Fruit fly (Drosophila melanogaster) whole organism, embryonic: Measurements from ENCODE around the gene dlg1.

Source experiments
- Antp ChIP-seq: fragments of 200-800 bp; sonication (Bioruptor generic); optimal IDR thresholded peaks from 3 replicates; lab custom pipeline; 2016; ENCODE audit warnings: missing biosample characterization, missing genetic modification characterization
- B-H1 ChIP-seq: fragments of 200-800 bp; sonication (Bioruptor generic); IDR thresholded peaks from 3 replicates; pipeline ENCODE4 v1.3.6; 2022; ENCODE audit warnings: missing biosample characterization, missing genetic modification characterization
- Blimp-1 ChIP-seq: fragments of 200-800 bp; sonication (Bioruptor generic); optimal IDR thresholded peaks from 3 replicates; lab custom pipeline; 2018; ENCODE audit warnings: missing biosample characterization, missing genetic modification characterization, mild to moderate bottlenecking, moderate library complexity, missing genetic modification reagents
- Bteb2 ChIP-seq: fragments of 200-800 bp; sonication (Bioruptor generic); optimal IDR thresholded peaks from 2 replicates; lab custom pipeline; 2016; ENCODE audit warnings: missing biosample characterization, missing genetic modification characterization
- CG1024 ChIP-seq: fragments of 200-800 bp; sonication (Bioruptor generic); IDR thresholded peaks from 2 replicates; pipeline ENCODE4 v1.3.6; 2022; ENCODE audit warnings: missing biosample characterization, missing genetic modification characterization
- CG10654 ChIP-seq: fragments of 200-800 bp; sonication (Bioruptor generic); optimal IDR thresholded peaks from 2 replicates; lab custom pipeline; 2016; ENCODE audit warnings: missing biosample characterization, missing genetic modification characterization
- CG11247 ChIP-seq: fragments of 200-800 bp; sonication (Bioruptor generic); IDR thresholded peaks from 2 replicates; pipeline ENCODE4 v1.3.6; 2022; ENCODE audit warnings: missing biosample characterization, missing genetic modification characterization
- CG14965 ChIP-seq: fragments of 200-800 bp; sonication (Bioruptor generic); optimal IDR thresholded peaks from 2 replicates; lab custom pipeline; 2016; ENCODE audit warnings: missing biosample characterization, missing genetic modification characterization, borderline replicate concordance
- CG15269 ChIP-seq: fragments of 200-800 bp; sonication (Bioruptor generic); optimal IDR thresholded peaks from 2 replicates; lab custom pipeline; 2018; ENCODE audit warnings: missing biosample characterization, mild to moderate bottlenecking, missing genetic modification characterization, moderate library complexity
- CG15514 ChIP-seq: fragments of 200-800 bp; sonication (Bioruptor generic); optimal IDR thresholded peaks from 3 replicates; lab custom pipeline; 2017; ENCODE audit warnings: missing biosample characterization, missing genetic modification characterization, mild to moderate bottlenecking, moderate library complexity, missing genetic modification reagents
- CG16863 ChIP-seq: fragments of 200-800 bp; sonication (Bioruptor generic); optimal IDR thresholded peaks from 3 replicates; lab custom pipeline; 2016; ENCODE audit warnings: missing biosample characterization, missing genetic modification characterization
- CG2678 ChIP-seq: fragments of 200-800 bp; sonication (Bioruptor generic); optimal IDR thresholded peaks from 3 replicates; lab custom pipeline; 2019; ENCODE audit warnings: missing biosample characterization, mild to moderate bottlenecking, missing genetic modification characterization, moderate library complexity
- CG3163 ChIP-seq: fragments of 200-800 bp; sonication (Bioruptor generic); optimal IDR thresholded peaks from 3 replicates; lab custom pipeline; 2016; ENCODE audit warnings: missing biosample characterization, missing genetic modification characterization
- CG3281 ChIP-seq: fragments of 200-800 bp; sonication (Bioruptor generic); optimal IDR thresholded peaks from 3 replicates; lab custom pipeline; 2017; ENCODE audit warnings: missing biosample characterization, mild to moderate bottlenecking, missing genetic modification characterization
- CG4730 ChIP-seq: fragments of 200-800 bp; sonication (Bioruptor generic); IDR thresholded peaks from 2 replicates; pipeline ENCODE4 v1.3.6; 2022; ENCODE audit warnings: missing biosample characterization, missing genetic modification characterization
- CG5180 ChIP-seq: fragments of 200-800 bp; sonication (Bioruptor generic); optimal IDR thresholded peaks from 3 replicates; lab custom pipeline; 2017; ENCODE audit warnings: missing biosample characterization, missing genetic modification characterization, mild to moderate bottlenecking, moderate library complexity, missing genetic modification reagents
- CG7556 ChIP-seq: fragments of 200-800 bp; sonication (Bioruptor generic); optimal IDR thresholded peaks from 2 replicates; lab custom pipeline; 2017; ENCODE audit warnings: missing biosample characterization, mild to moderate bottlenecking, missing genetic modification characterization
- CG7987 ChIP-seq: fragments of 200-800 bp; sonication (Bioruptor generic); optimal IDR thresholded peaks from 2 replicates; lab custom pipeline; 2018; ENCODE audit warnings: missing biosample characterization, mild to moderate bottlenecking, missing genetic modification characterization, moderate library complexity
- CG8089 ChIP-seq: fragments of 200-800 bp; sonication (Bioruptor generic); optimal IDR thresholded peaks from 3 replicates; lab custom pipeline; 2016; ENCODE audit warnings: missing biosample characterization, missing genetic modification characterization
- CG9817 ChIP-seq: fragments of 200-800 bp; sonication (Bioruptor generic); optimal IDR thresholded peaks from 2 replicates; lab custom pipeline; 2018; ENCODE audit warnings: missing biosample characterization, mild to moderate bottlenecking, missing genetic modification characterization, moderate library complexity
- CG9876 ChIP-seq: fragments of 200-800 bp; sonication (Bioruptor generic); optimal IDR thresholded peaks from 2 replicates; lab custom pipeline; 2016; ENCODE audit warnings: missing biosample characterization, missing genetic modification characterization
- Camta ChIP-seq: fragments of 200-800 bp; sonication (Bioruptor generic); optimal IDR thresholded peaks from 2 replicates; lab custom pipeline; 2016; ENCODE audit warnings: missing biosample characterization, missing genetic modification characterization
- D ChIP-seq, 2 experiments: fragments of 200-800 bp in 1 of 2; fragments of >200 bp in 1 of 2; sonication (Bioruptor generic) in 1 of 2; optimal IDR thresholded peaks; 2 replicates in 1 of 2; 3 replicates in 1 of 2; lab custom pipeline; 2017; ENCODE audit warnings: mild to moderate bottlenecking in 1 of 2, missing biosample characterization in 1 of 2, missing genetic modification characterization in 1 of 2, missing genetic modification reagents in 1 of 2
- Doc2 ChIP-seq: fragments of 200-800 bp; sonication (Bioruptor generic); IDR thresholded peaks from 2 replicates; pipeline ENCODE4 v1.3.6; 2022; ENCODE audit warnings: missing biosample characterization, missing genetic modification characterization
- Drgx ChIP-seq: fragments of 200-800 bp; sonication (Bioruptor generic); IDR thresholded peaks from 2 replicates; pipeline ENCODE4 v1.3.6; 2022; ENCODE audit warnings: missing biosample characterization, missing genetic modification characterization
- ERR ChIP-seq: fragments of 200-800 bp; sonication (Bioruptor generic); optimal IDR thresholded peaks from 2 replicates; lab custom pipeline; 2016; ENCODE audit warnings: missing biosample characterization, missing genetic modification characterization
- Ets65A ChIP-seq: fragments of 200-800 bp; sonication (Bioruptor generic); peaks from one replicate; lab custom pipeline; 2016; ENCODE audit warnings: missing biosample characterization, missing genetic modification characterization
- Jarid2 ChIP-seq: fragments of 200-800 bp; sonication (Bioruptor generic); optimal IDR thresholded peaks from 3 replicates; lab custom pipeline; 2017; ENCODE audit warnings: mild to moderate bottlenecking, missing biosample characterization, missing genetic modification reagents, missing genetic modification characterization
- Lim3 ChIP-seq: fragments of 200-800 bp; sonication (Bioruptor generic); IDR thresholded peaks from 2 replicates; pipeline ENCODE4 v1.3.6; 2022; ENCODE audit warnings: missing biosample characterization, missing genetic modification characterization
- Neu2 ChIP-seq: fragments of 200-800 bp; sonication (Bioruptor generic); optimal IDR thresholded peaks from 3 replicates; lab custom pipeline; 2016; ENCODE audit warnings: missing biosample characterization, missing genetic modification characterization, borderline replicate concordance
- Sox100B ChIP-seq: fragments of 200-800 bp; sonication (Bioruptor generic); optimal IDR thresholded peaks from 3 replicates; lab custom pipeline; 2018; ENCODE audit warnings: missing biosample characterization, mild to moderate bottlenecking, missing genetic modification characterization
- Taf1 ChIP-seq: fragments of 200-800 bp; sonication (Bioruptor generic); IDR thresholded peaks from 2 replicates; pipeline ENCODE4 v1.3.6; 2022; ENCODE audit warnings: missing biosample characterization, missing genetic modification characterization
- Xbp1 ChIP-seq: fragments of 200-800 bp; sonication (Bioruptor generic); optimal IDR thresholded peaks from 3 replicates; lab custom pipeline; 2016; ENCODE audit warnings: missing biosample characterization, mild to moderate bottlenecking, missing genetic modification characterization
- abd-A ChIP-seq: fragments of 200-800 bp; sonication (Bioruptor generic); optimal IDR thresholded peaks from 3 replicates; lab custom pipeline; 2019; ENCODE audit warnings: missing biosample characterization, mild to moderate bottlenecking, missing genetic modification characterization, moderate library complexity
- cato ChIP-seq: fragments of 200-800 bp; sonication (Bioruptor generic); optimal IDR thresholded peaks from 2 replicates; lab custom pipeline; 2016; ENCODE audit warnings: missing biosample characterization, missing genetic modification characterization, borderline replicate concordance
- crc ChIP-seq: fragments of 200-800 bp; sonication (Bioruptor generic); optimal IDR thresholded peaks from 2 replicates; lab custom pipeline; 2016; ENCODE audit warnings: missing biosample characterization, missing genetic modification characterization
- dimm ChIP-seq: fragments of 200-800 bp; sonication (Bioruptor generic); IDR thresholded peaks from 2 replicates; pipeline ENCODE4 v1.3.6; 2022; ENCODE audit warnings: missing biosample characterization, missing genetic modification characterization
- dysf ChIP-seq: fragments of 200-800 bp; sonication (Bioruptor generic); IDR thresholded peaks from 3 replicates; pipeline ENCODE4 v1.3.6; 2022; ENCODE audit warnings: missing biosample characterization, missing genetic modification characterization
- hth ChIP-seq: fragments of >200 bp; optimal IDR thresholded peaks from 2 replicates; lab custom pipeline; 2017; ENCODE audit warnings: inconsistent platforms
- ken ChIP-seq: fragments of 200-800 bp; sonication (Bioruptor generic); IDR thresholded peaks from 3 replicates; pipeline ENCODE4 v1.3.6; 2022; ENCODE audit warnings: missing biosample characterization, missing genetic modification characterization
- knrl ChIP-seq: fragments of 200-800 bp; sonication (Bioruptor generic); IDR thresholded peaks from 3 replicates; pipeline ENCODE4 v1.3.6; 2022; ENCODE audit warnings: missing biosample characterization, missing genetic modification characterization; ENCODE audit not compliant: partially characterized antibody
- lola ChIP-seq, 3 experiments: fragments of >200 bp in 2 of 3; fragments of 200-800 bp in 1 of 3; sonication (Bioruptor generic) in 1 of 3; optimal IDR thresholded peaks; 2 replicates each; lab custom pipeline; 2017 to 2019; ENCODE audit warnings: missing biosample characterization in 3 of 3, missing genetic modification characterization in 3 of 3, mild to moderate bottlenecking in 1 of 3, moderate library complexity in 1 of 3
- nau ChIP-seq: fragments of 200-800 bp; sonication (Bioruptor generic); optimal IDR thresholded peaks from 3 replicates; lab custom pipeline; 2017; ENCODE audit warnings: missing biosample characterization, mild to moderate bottlenecking, missing genetic modification characterization, missing genetic modification reagents
- nerfin-2 ChIP-seq: fragments of 200-800 bp; sonication (Bioruptor generic); IDR thresholded peaks from 2 replicates; pipeline ENCODE4 v1.3.6; 2022; ENCODE audit warnings: missing biosample characterization, missing genetic modification characterization; ENCODE audit not compliant: partially characterized antibody
- otp ChIP-seq: fragments of 200-800 bp; sonication (Bioruptor generic); IDR thresholded peaks from 3 replicates; pipeline ENCODE4, ENCODE4 v1.3.6; 2022; ENCODE audit warnings: missing biosample characterization, missing genetic modification characterization
- sd ChIP-seq: fragments of 200-800 bp; sonication (Bioruptor generic); optimal IDR thresholded peaks from 3 replicates; lab custom pipeline; 2018; ENCODE audit warnings: missing biosample characterization, mild to moderate bottlenecking, missing genetic modification characterization, moderate library complexity
- sens-2 ChIP-seq: fragments of 200-800 bp; sonication (Bioruptor generic); IDR thresholded peaks from 2 replicates; pipeline ENCODE4 v1.3.6; 2022; ENCODE audit warnings: missing biosample characterization, missing genetic modification characterization
- tin ChIP-seq: fragments of 200-800 bp; sonication (Bioruptor generic); optimal IDR thresholded peaks from 3 replicates; lab custom pipeline; 2016; ENCODE audit warnings: missing biosample characterization, missing genetic modification characterization
- trh ChIP-seq: fragments of 200-800 bp; sonication (Bioruptor generic); optimal IDR thresholded peaks from 2 replicates; lab custom pipeline; 2016; ENCODE audit warnings: missing biosample characterization, missing genetic modification characterization
- yki ChIP-seq: fragments of >200 bp; optimal IDR thresholded peaks from 3 replicates; lab custom pipeline; 2018

The dlg1 gene

dm6 chrX:11451027-11451572, 81.6 kb downstream of the dlg1 start (continued):
- TF ChIP-seq hth (lab: Kevin White, UChicago) = no peak
- no peak for TF ChIP-seq CG1024 (GFP tag; lab: Robert Waterston, UW)
- peak; percentile 43; the same call in 1 of the 2 replicates for TF ChIP-seq CG11247
- no peak for TF ChIP-seq nau (GFP tag; lab: Kevin White, UChicago)
- no peak for TF ChIP-seq sens-2
- TF ChIP-seq CG15269 (tag; lab: Kevin White, UChicago) = peak; percentile 64
- no peak for TF ChIP-seq trh
- no peak for TF ChIP-seq knrl
- TF ChIP-seq Sox100B (GFP tag; lab: Kevin White, UChicago) = no peak
- TF ChIP-seq D (optimal IDR thresholded peaks at IDR 0.05; lab: Kevin White, UChicago) = no peak
- TF ChIP-seq D (GFP tag; optimal IDR thresholded peaks at IDR 0.05; lab: Kevin White, UChicago) = no peak
- TF ChIP-seq CG16863 (GFP tag; lab: Kevin White, UChicago) = no peak
- peak; percentile 82 for TF ChIP-seq dysf (GFP tag; lab: Robert Waterston, UW)
- no peak for TF ChIP-seq Lim3 (GFP tag; lab: Robert Waterston, UW)
- peak; percentile 60 for TF ChIP-seq Xbp1 (GFP tag; lab: Kevin White, UChicago)
- peak; percentile 58 for TF ChIP-seq CG2678 (tag; lab: Kevin White, UChicago)
- TF ChIP-seq Ets65A = peak; percentile 90
- TF ChIP-seq lola (GFP tag; optimal IDR thresholded peaks at IDR 0.05; lab: Kevin White, UChicago) = no peak
- TF ChIP-seq CG10654 (GFP tag; lab: Kevin White, UChicago) = no peak
- no peak for TF ChIP-seq yki (lab: Kevin White, UChicago)
- peak; percentile 47 for TF ChIP-seq CG8089 (GFP tag; lab: Kevin White, UChicago)
- peak; percentile 25 for TF ChIP-seq CG5180 (GFP tag; lab: Kevin White, UChicago)
- TF ChIP-seq dimm (GFP tag; lab: Robert Waterston, UW) = peak; percentile 39; the same call in 1 of the 2 replicates
- TF ChIP-seq ken (GFP tag; lab: Robert Waterston, UW) = no peak; the same call in 2 of the 3 replicates
- no peak for TF ChIP-seq CG14965 (GFP tag; lab: Kevin White, UChicago)
- TF ChIP-seq abd-A (tag; lab: Kevin White, UChicago) = no peak
- no peak for TF ChIP-seq CG7556 (GFP tag; lab: Kevin White, UChicago)
- peak; percentile 10 for TF ChIP-seq Jarid2 (GFP tag; lab: Kevin White, UChicago)
- peak; percentile 80 for TF ChIP-seq Drgx (GFP tag; lab: Robert Waterston, UW)
- peak; percentile 83 for TF ChIP-seq sd (tag; lab: Kevin White, UChicago)
- TF ChIP-seq Blimp-1 (GFP tag; lab: Kevin White, UChicago) = peak; percentile 7
- TF ChIP-seq otp (GFP tag; lab: Robert Waterston, UW) = no peak
- no peak for TF ChIP-seq nerfin-2 (GFP tag; lab: Robert Waterston, UW)
- peak; percentile 47 for TF ChIP-seq Taf1 (GFP tag; lab: Robert Waterston, UW)
- no peak for TF ChIP-seq Antp (GFP tag; lab: Kevin White, UChicago)
- no peak for TF ChIP-seq crc (GFP tag; lab: Kevin White, UChicago)
- peak; percentile 3 for TF ChIP-seq Bteb2
- peak; percentile 41 for TF ChIP-seq CG9817 (tag; lab: Kevin White, UChicago)
- no peak for TF ChIP-seq Neu2
- TF ChIP-seq tin (GFP tag; lab: Kevin White, UChicago) = peak; percentile 21
- TF ChIP-seq CG7987 = no peak
- TF ChIP-seq Camta (GFP tag; lab: Kevin White, UChicago) = no peak
- TF ChIP-seq CG4730 (GFP tag; lab: Robert Waterston, UW) = 0 out of 2 replicates have a peak, but pooled peaks have one; percentile 14
- no peak for TF ChIP-seq cato
- peak; percentile 42; the same call in 2 of the 3 replicates for TF ChIP-seq B-H1 (GFP tag; lab: Robert Waterston, UW)
- no peak for TF ChIP-seq Doc2
- peak; percentile 33 for TF ChIP-seq CG3281
- TF ChIP-seq CG15514 (GFP tag; lab: Kevin White, UChicago) = peak; percentile 35
- TF ChIP-seq CG9876 (GFP tag; lab: Kevin White, UChicago) = no peak
- peak; percentile 1 for TF ChIP-seq CG3163 (GFP tag; lab: Kevin White, UChicago)
- TF ChIP-seq ERR (GFP tag; lab: Kevin White, UChicago) = peak; percentile 4
